Worm (Caenorhabditis elegans) whole organism, L4 larva: ENCODE results near the gene ZK616.2.

ENCODE experiments used
- D1046.2 ChIP-seq: fragments of 200-800 bp; sonication (Bioruptor generic); IDR thresholded peaks from 2 replicates; pipeline ENCODE4 v1.3.6; 2022; ENCODE audit warnings: missing genetic modification characterization, missing compliant biosample characterization
- F44E2.7 ChIP-seq: fragments of 200-800 bp; sonication (Bioruptor generic); IDR thresholded peaks from 2 replicates; pipeline ENCODE4 v2.1.2; 2022; ENCODE audit warnings: missing genetic modification characterization, missing compliant biosample characterization
- F49E8.2 ChIP-seq: sonication (generic microtip); optimal IDR thresholded peaks from 2 replicates; lab custom pipeline; 2016; ENCODE audit warnings: missing compliant biosample characterization, mild to moderate bottlenecking, missing genetic modification characterization, borderline replicate concordance
- T20F7.1 ChIP-seq: fragments of 200-800 bp; sonication (Bioruptor generic); optimal IDR thresholded peaks from 2 replicates; lab custom pipeline; 2018; ENCODE audit warnings: mild to moderate bottlenecking, missing genetic modification characterization, missing compliant biosample characterization
- Y5F2A.4 ChIP-seq: fragments of 200-800 bp; sonication (Bioruptor generic); optimal IDR thresholded peaks from 2 replicates; lab custom pipeline; 2018; ENCODE audit warnings: mild to moderate bottlenecking, missing genetic modification characterization, missing compliant biosample characterization
- ZK337.2 ChIP-seq: fragments of 200-800 bp; sonication (Bioruptor generic); IDR thresholded peaks from 2 replicates; pipeline ENCODE4 v1.3.6; 2022; ENCODE audit warnings: missing genetic modification reagents, missing genetic modification characterization, missing compliant biosample characterization
- aha-1 ChIP-seq: fragments of 150-350 bp; peaks from one replicate; lab custom pipeline; 2014; ENCODE audit warnings: missing biosample characterization, missing genetic modification characterization
- ama-1 ChIP-seq: fragments of 150-350 bp; optimal IDR thresholded peaks from 2 replicates; lab custom pipeline; 2014; ENCODE audit warnings: inconsistent platforms, mixed read lengths
- arid-1 ChIP-seq: fragments of 200-800 bp; sonication (Bioruptor generic); conservative IDR thresholded peaks from 2 replicates; pipeline ENCODE4 v1.3.6; 2022; ENCODE audit warnings: missing genetic modification reagents, missing genetic modification characterization, missing compliant biosample characterization
- ceh-28 ChIP-seq: fragments of 150-350 bp; optimal IDR thresholded peaks from 2 replicates; lab custom pipeline; 2014; ENCODE audit warnings: missing biosample characterization, missing genetic modification reagents, missing genetic modification characterization
- cey-2 ChIP-seq: sonication (generic microtip); optimal IDR thresholded peaks from 3 replicates; lab custom pipeline; 2017; ENCODE audit warnings: missing genetic modification characterization, mild to moderate bottlenecking, missing compliant biosample characterization, antibody characterized with exemption, borderline replicate concordance; ENCODE audit not compliant: insufficient read depth
- ctbp-1 ChIP-seq: fragments of 200-800 bp; sonication (Bioruptor generic); IDR thresholded peaks from 2 replicates; pipeline ENCODE4 v1.3.6; 2022; ENCODE audit warnings: missing genetic modification reagents, missing genetic modification characterization, missing compliant biosample characterization
- daf-16 ChIP-seq, 3 experiments: sonication (generic microtip); optimal IDR thresholded peaks; 2 replicates each; lab custom pipeline; 2016 to 2017; ENCODE audit warnings: missing genetic modification characterization in 3 of 3, missing genetic modification reagents in 3 of 3, mild to moderate bottlenecking in 2 of 3, missing compliant biosample characterization in 2 of 3, missing biosample characterization in 1 of 3, moderate library complexity in 1 of 3
- dmd-6 ChIP-seq: fragments of 200-800 bp; sonication (Bioruptor generic); IDR thresholded peaks from 2 replicates; pipeline ENCODE4 v1.3.6; 2022; ENCODE audit warnings: missing genetic modification reagents, missing genetic modification characterization, missing compliant biosample characterization
- dve-1 ChIP-seq: sonication (generic microtip); optimal IDR thresholded peaks from 2 replicates; lab custom pipeline; 2017; ENCODE audit warnings: antibody characterized with exemption, mild to moderate bottlenecking, missing genetic modification characterization, missing compliant biosample characterization; ENCODE audit not compliant: insufficient read depth
- fos-1 ChIP-seq: fragments of 150-350 bp; optimal IDR thresholded peaks from 2 replicates; lab custom pipeline; 2014; ENCODE audit warnings: missing biosample characterization, missing genetic modification characterization
- hlh-11 ChIP-seq: fragments of 200-800 bp; sonication (Bioruptor generic); optimal IDR thresholded peaks from 2 replicates; lab custom pipeline; 2018; ENCODE audit warnings: mild to moderate bottlenecking, missing genetic modification characterization, missing compliant biosample characterization
- lin-29 ChIP-seq: fragments of 200-800 bp; sonication (Bioruptor generic); IDR thresholded peaks from 2 replicates; pipeline ENCODE4 v1.3.6; 2022; ENCODE audit warnings: missing genetic modification reagents, missing genetic modification characterization, missing compliant biosample characterization
- lin-38 ChIP-seq: fragments of 200-800 bp; sonication (Bioruptor generic); IDR thresholded peaks from 2 replicates; pipeline ENCODE4 v1.3.6; 2022; ENCODE audit warnings: missing genetic modification reagents, missing genetic modification characterization, missing compliant biosample characterization
- madf-5 ChIP-seq, 2 experiments: fragments of 200-800 bp; sonication (Bioruptor generic); IDR thresholded peaks; 2 replicates each; pipeline ENCODE4 v1.3.6; 2022; ENCODE audit warnings: missing compliant biosample characterization in 2 of 2, missing genetic modification characterization in 2 of 2
- madf-9 ChIP-seq: fragments of 200-800 bp; sonication (Bioruptor generic); conservative IDR thresholded peaks from 2 replicates; pipeline ENCODE4 v1.3.6; 2022; ENCODE audit warnings: missing genetic modification reagents, missing genetic modification characterization, missing compliant biosample characterization
- mdl-1 ChIP-seq, 2 experiments: fragments of 150-350 bp in 1 of 2; sonication (generic microtip) in 1 of 2; optimal IDR thresholded peaks; 2 replicates each; lab custom pipeline; 2014 to 2017; ENCODE audit warnings: missing biosample characterization in 2 of 2, missing genetic modification characterization in 2 of 2
- nhr-102 ChIP-seq: sonication (generic microtip); optimal IDR thresholded peaks from 2 replicates; lab custom pipeline; 2016; ENCODE audit warnings: mild to moderate bottlenecking, missing genetic modification characterization, moderate library complexity, missing compliant biosample characterization
- nhr-11 ChIP-seq: fragments of 150-350 bp; optimal IDR thresholded peaks from 2 replicates; lab custom pipeline; 2014; ENCODE audit warnings: missing biosample characterization, missing genetic modification characterization
- nhr-111 ChIP-seq: fragments of 200-800 bp; sonication (Bioruptor generic); optimal IDR thresholded peaks from 2 replicates; lab custom pipeline; 2018; ENCODE audit warnings: mild to moderate bottlenecking, missing genetic modification characterization, missing compliant biosample characterization
- nhr-25 ChIP-seq: sonication (generic microtip); optimal IDR thresholded peaks from 2 replicates; lab custom pipeline; 2017; ENCODE audit warnings: missing genetic modification characterization, mild to moderate bottlenecking, missing compliant biosample characterization, antibody characterized with exemption, moderate library complexity, borderline replicate concordance; ENCODE audit not compliant: insufficient read depth
- nhr-28 ChIP-seq: fragments of 150-350 bp; optimal IDR thresholded peaks from 2 replicates; lab custom pipeline; 2014; ENCODE audit warnings: missing biosample characterization, missing genetic modification characterization
- nhr-42 ChIP-seq: fragments of 200-800 bp; sonication (Bioruptor generic); IDR thresholded peaks from 2 replicates; pipeline ENCODE4 v1.3.6; 2022; ENCODE audit warnings: missing genetic modification characterization, missing compliant biosample characterization
- nhr-77 ChIP-seq: fragments of 150-350 bp; optimal IDR thresholded peaks from 2 replicates; lab custom pipeline; 2014; ENCODE audit warnings: missing biosample characterization, missing genetic modification characterization
- php-3 ChIP-seq: fragments of 200-800 bp; sonication (Bioruptor generic); IDR thresholded peaks from 2 replicates; pipeline ENCODE4 v1.3.6; 2022; ENCODE audit warnings: missing genetic modification reagents, missing genetic modification characterization, missing compliant biosample characterization
- pqm-1 ChIP-seq: sonication (generic microtip); optimal IDR thresholded peaks from 2 replicates; lab custom pipeline; 2017; ENCODE audit warnings: missing biosample characterization, missing genetic modification characterization
- saeg-2 ChIP-seq: fragments of 200-800 bp; sonication (Bioruptor generic); IDR thresholded peaks from 2 replicates; pipeline ENCODE4 v1.3.6; 2022; ENCODE audit warnings: missing genetic modification reagents, missing genetic modification characterization, missing compliant biosample characterization
- spr-1 ChIP-seq: sonication (generic microtip); optimal IDR thresholded peaks from 2 replicates; lab custom pipeline; 2016; ENCODE audit warnings: mild to moderate bottlenecking, missing genetic modification characterization, missing compliant biosample characterization
- tra-1 ChIP-seq: fragments of 200-800 bp; sonication (Bioruptor generic); IDR thresholded peaks from 2 replicates; pipeline ENCODE4 v1.3.6; 2022; ENCODE audit warnings: missing genetic modification reagents, missing genetic modification characterization, missing compliant biosample characterization
- unc-130 ChIP-seq: sonication (generic microtip); optimal IDR thresholded peaks from 2 replicates; lab custom pipeline; 2016; ENCODE audit warnings: missing genetic modification reagents, missing genetic modification characterization, missing compliant biosample characterization
- unc-39 ChIP-seq: sonication (generic microtip); optimal IDR thresholded peaks from 2 replicates; lab custom pipeline; 2017; ENCODE audit warnings: missing biosample characterization, missing genetic modification characterization
- unc-62 ChIP-seq, 3 experiments: fragments of 150-350 bp in 1 of 3; sonication (generic microtip); optimal IDR thresholded peaks in 2 of 3; peaks in 1 of 3; 1 replicate in 1 of 3; 2 replicates in 2 of 3; lab custom pipeline; 2014 to 2017; ENCODE audit warnings: missing biosample characterization in 3 of 3, missing genetic modification characterization in 3 of 3, missing genetic modification reagents in 3 of 3, missing genotype in 1 of 3
- zfp-3 ChIP-seq: fragments of 200-800 bp; sonication (Bioruptor generic); conservative IDR thresholded peaks from 2 replicates; pipeline ENCODE4 v1.3.6; 2022; ENCODE audit warnings: missing genetic modification reagents, missing genetic modification characterization, missing compliant biosample characterization
- ztf-11 ChIP-seq: fragments of 150-350 bp; optimal IDR thresholded peaks from 2 replicates; lab custom pipeline; 2014; ENCODE audit warnings: missing biosample characterization, missing genetic modification characterization

The ZK616.2 gene

ce11 chrIV:5380140-5380539 is 17.5 kb upstream of the ZK616.2 start:
- TF ChIP-seq saeg-2 (GFP tag; lab: Robert Waterston, UW): no peak
- TF ChIP-seq dmd-6 (GFP tag; lab: Robert Waterston, UW): peak; percentile 77
- no peak for TF ChIP-seq madf-5 (GFP tag; IDR thresholded peaks at IDR 0.05; lab: Robert Waterston, UW)
- no peak for TF ChIP-seq T20F7.1 (GFP tag; lab: Kevin White, UChicago)
- peak; percentile 61; the same call in 1 of the 2 replicates for TF ChIP-seq tra-1 (GFP tag; lab: Robert Waterston, UW)
- no peak for TF ChIP-seq daf-16 (GFP tag; optimal IDR thresholded peaks at IDR 0.05; lab: Kevin White, UChicago)
- peak; percentile 65 for TF ChIP-seq daf-16 (tag; optimal IDR thresholded peaks at IDR 0.05; lab: Kevin White, UChicago)
- TF ChIP-seq nhr-102 (tag; lab: Kevin White, UChicago): no peak
- TF ChIP-seq pqm-1 (tag; lab: Kevin White, UChicago): no peak
- TF ChIP-seq unc-62 (GFP tag; optimal IDR thresholded peaks at IDR 0.05 in 1 of 2; lab: Kevin White, UChicago): no peak
- no peak for TF ChIP-seq unc-62 (tag; optimal IDR thresholded peaks at IDR 0.05; lab: Kevin White, UChicago)
- no peak for TF ChIP-seq ceh-28
- TF ChIP-seq ctbp-1 (GFP tag; lab: Robert Waterston, UW): no peak
- no peak for TF ChIP-seq cey-2 (tag; lab: Kevin White, UChicago)
- peak; percentile 53 for TF ChIP-seq nhr-28 (tag; lab: Kevin White, UChicago)
- TF ChIP-seq hlh-11 (tag; lab: Kevin White, UChicago): peak; percentile 14
- TF ChIP-seq unc-130: no peak
- no peak for TF ChIP-seq nhr-111 (GFP tag; lab: Kevin White, UChicago)
- no peak for TF ChIP-seq arid-1 (GFP tag; lab: Robert Waterston, UW)
- 0 out of 2 replicates have a peak, but pooled peaks have one; percentile 16 for TF ChIP-seq php-3 (GFP tag; lab: Robert Waterston, UW)
- TF ChIP-seq F49E8.2 (tag; lab: Kevin White, UChicago): no peak
- no peak for TF ChIP-seq fos-1 (tag; lab: Kevin White, UChicago)
- TF ChIP-seq mdl-1 (tag; optimal IDR thresholded peaks at IDR 0.05; lab: Kevin White, UChicago): no peak
- no peak for TF ChIP-seq unc-39 (tag; lab: Kevin White, UChicago)
- TF ChIP-seq Y5F2A.4 (GFP tag; lab: Kevin White, UChicago): no peak
- TF ChIP-seq nhr-11 (tag; lab: Kevin White, UChicago): no peak
- TF ChIP-seq nhr-77 (tag; lab: Kevin White, UChicago): no peak
- TF ChIP-seq lin-29 (GFP tag; lab: Robert Waterston, UW): no peak
- TF ChIP-seq dve-1: peak; percentile 70

ce11 chrIV:5381334-5381733 is 16.3 kb upstream of the ZK616.2 start, which contains the start of gene F41H10.2:
TSS of gene F41H10.2 (plus strand) at chrIV:5381634.
- TF ChIP-seq aha-1 (tag; lab: Kevin White, UChicago) (peak; percentile 66), D1046.2 (GFP tag; lab: Robert Waterston, UW) (no peak)

- TF ChIP-seq lin-38 (GFP tag; lab: Robert Waterston, UW): no peak
- no peak for TF ChIP-seq spr-1 (tag; lab: Kevin White, UChicago)
- TF ChIP-seq F44E2.7 (GFP tag; lab: Robert Waterston, UW): no peak
- no peak for TF ChIP-seq nhr-42 (GFP tag; lab: Robert Waterston, UW)
- TF ChIP-seq php-3 (GFP tag; lab: Robert Waterston, UW): no peak
- no peak for TF ChIP-seq madf-9
- no peak for TF ChIP-seq nhr-28 (tag; lab: Kevin White, UChicago)
- TF ChIP-seq ama-1: no peak
- no peak for TF ChIP-seq saeg-2 (GFP tag; lab: Robert Waterston, UW)
- TF ChIP-seq nhr-25 (tag; lab: Kevin White, UChicago): no peak
- TF ChIP-seq ZK337.2 (GFP tag; lab: Robert Waterston, UW): no peak
- TF ChIP-seq zfp-3 (GFP tag; lab: Robert Waterston, UW): no peak
- no peak for TF ChIP-seq aha-1 (tag; lab: Kevin White, UChicago)
- TF ChIP-seq ztf-11 (tag; lab: Kevin White, UChicago): no peak
Observed at ce11 chrIV:5382609-5383008, 15.0 kb upstream of the ZK616.2 start, which contains the start of gene F41H10.1. TSS of gene F41H10.1 (plus strand) at chrIV:5382909.
